Fruit fly (Drosophila melanogaster) whole organism, embryonic: ENCODE data around the gene MICAL-like.

Experiments
- CG10267 ChIP-seq: fragments of 200-800 bp; sonication (Bioruptor generic); optimal IDR thresholded peaks from 2 replicates; lab custom pipeline; 2018; ENCODE audit warnings: missing biosample characterization, mild to moderate bottlenecking, missing genetic modification characterization, moderate library complexity
- CG11398 ChIP-seq: fragments of 200-800 bp; sonication (Bioruptor generic); optimal IDR thresholded peaks from 2 replicates; lab custom pipeline; 2016; ENCODE audit warnings: missing biosample characterization, missing genetic modification characterization
- CG13894 ChIP-seq: fragments of 200-800 bp; sonication (Bioruptor generic); optimal IDR thresholded peaks from 3 replicates; lab custom pipeline; 2018; ENCODE audit warnings: missing biosample characterization, mild to moderate bottlenecking, missing genetic modification characterization, moderate library complexity
- CG15696 ChIP-seq: fragments of 200-800 bp; sonication (Bioruptor generic); optimal IDR thresholded peaks from 2 replicates; lab custom pipeline; 2019; ENCODE audit warnings: missing biosample characterization, mild to moderate bottlenecking, missing genetic modification characterization, moderate library complexity
- CG32532 ChIP-seq: fragments of 200-800 bp; sonication (Bioruptor generic); IDR thresholded peaks from 2 replicates; pipeline ENCODE4 v1.3.6; 2022; ENCODE audit warnings: missing biosample characterization, missing genetic modification characterization
- CG3995 ChIP-seq: fragments of 200-800 bp; sonication (Bioruptor generic); optimal IDR thresholded peaks from 3 replicates; lab custom pipeline; 2016; ENCODE audit warnings: missing biosample characterization, missing genetic modification characterization
- CG9437 ChIP-seq: fragments of 200-800 bp; sonication (Bioruptor generic); optimal IDR thresholded peaks from 2 replicates; lab custom pipeline; 2018; ENCODE audit warnings: missing biosample characterization, mild to moderate bottlenecking, missing genetic modification characterization
- abd-A ChIP-seq: fragments of 200-800 bp; sonication (Bioruptor generic); optimal IDR thresholded peaks from 3 replicates; lab custom pipeline; 2019; ENCODE audit warnings: missing biosample characterization, mild to moderate bottlenecking, missing genetic modification characterization, moderate library complexity
- al ChIP-seq: fragments of 200-800 bp; sonication (Bioruptor generic); IDR thresholded peaks from 2 replicates; pipeline ENCODE4 v1.3.6; 2022; ENCODE audit warnings: missing biosample characterization, missing genetic modification characterization
- ara ChIP-seq: fragments of 200-800 bp; sonication (Bioruptor generic); IDR thresholded peaks from 2 replicates; pipeline ENCODE4 v1.3.6; 2022; ENCODE audit warnings: missing biosample characterization, missing genetic modification characterization
- bab2 ChIP-seq: fragments of 200-800 bp; sonication (Bioruptor generic); optimal IDR thresholded peaks from 2 replicates; lab custom pipeline; 2016; ENCODE audit warnings: missing biosample characterization, missing genetic modification characterization
- bowl ChIP-seq: fragments of 200-800 bp; sonication (Bioruptor generic); IDR thresholded peaks from 2 replicates; pipeline ENCODE4 v1.3.6; 2022; ENCODE audit warnings: missing biosample characterization, missing genetic modification characterization
- tio ChIP-seq: fragments of 200-800 bp; sonication (Bioruptor generic); optimal IDR thresholded peaks from 2 replicates; lab custom pipeline; 2017; ENCODE audit warnings: missing biosample characterization, missing genetic modification characterization, inconsistent platforms

- TF ChIP-seq CG9437 (no peak), abd-A (tag; lab: Kevin White, UChicago) (no peak), CG10267 (no peak), CG13894 (tag; lab: Kevin White, UChicago) (no peak), CG3995 (GFP tag; lab: Kevin White, UChicago) (peak; percentile 32), CG15696 (tag; lab: Kevin White, UChicago) (no peak), CG11398 (GFP tag; lab: Kevin White, UChicago) (no peak), al (GFP tag; lab: Robert Waterston, UW) (no peak), tio (GFP tag; lab: Kevin White, UChicago) (no peak), bab2 (GFP tag; lab: Kevin White, UChicago) (no peak), bowl (no peak), CG32532 (GFP tag; lab: Robert Waterston, UW) (no peak), ara (0 out of 2 replicates have a peak, but pooled peaks have one; percentile 41)
Measured at dm6 chr3L:13028740-13029139, 13.6 kb upstream of the MICAL-like start, which contains the start of gene CG17672.
